Worm (Caenorhabditis elegans) whole organism, L1 larva: Measurements from ENCODE around the gene Y37E11B.5.

Source experiments
- Y116A8C.19 ChIP-seq: sonication (generic microtip); optimal IDR thresholded peaks from 2 replicates; lab custom pipeline; 2016; ENCODE audit warnings: missing compliant biosample characterization, missing genetic modification characterization, borderline replicate concordance
- ceh-63 ChIP-seq: fragments of 200-800 bp; sonication (Bioruptor generic); optimal IDR thresholded peaks from 2 replicates; lab custom pipeline; 2018; ENCODE audit warnings: mild to moderate bottlenecking, missing genetic modification characterization, missing compliant biosample characterization
- ceh-8 ChIP-seq: fragments of 200-800 bp; sonication (Bioruptor generic); optimal IDR thresholded peaks from 2 replicates; lab custom pipeline; 2018; ENCODE audit warnings: mild to moderate bottlenecking, missing genetic modification characterization, moderate library complexity, missing compliant biosample characterization
- ces-1 ChIP-seq: fragments of 150-350 bp; optimal IDR thresholded peaks from 2 replicates; lab custom pipeline; 2014; ENCODE audit warnings: missing biosample characterization, missing genetic modification reagents, missing genetic modification characterization
- dpl-1 ChIP-seq, 3 experiments: fragments of 150-350 bp in 2 of 3; sonication (generic microtip) in 1 of 3; optimal IDR thresholded peaks; 2 replicates each; lab custom pipeline; 2014 to 2017; ENCODE audit warnings: missing biosample characterization in 3 of 3, missing genetic modification characterization in 3 of 3, missing genetic modification reagents in 3 of 3
- efl-1 ChIP-seq, 4 experiments: fragments of 150-350 bp; optimal IDR thresholded peaks in 3 of 4; peaks in 1 of 4; 1 replicate in 1 of 4; 2 replicates in 3 of 4; lab custom pipeline; 2014; ENCODE audit warnings: missing biosample characterization in 2 of 4, missing genetic modification characterization in 2 of 4, missing genetic modification reagents in 2 of 4
- egl-27 ChIP-seq, 2 experiments: fragments of 150-350 bp in 1 of 2; sonication (generic microtip); optimal IDR thresholded peaks; 3 replicates each; lab custom pipeline; 2017 to 2018; ENCODE audit warnings: missing biosample characterization in 2 of 2, missing genetic modification characterization in 2 of 2, missing genetic modification reagents in 2 of 2
- elt-2 ChIP-seq: sonication (generic microtip); optimal IDR thresholded peaks from 2 replicates; lab custom pipeline; 2016; ENCODE audit warnings: missing genetic modification characterization, mild to moderate bottlenecking, inconsistent platforms, missing compliant biosample characterization, missing genetic modification reagents
- ets-5 ChIP-seq: fragments of 200-800 bp; sonication (Bioruptor generic); IDR thresholded peaks from 2 replicates; pipeline ENCODE4 v1.3.6; 2022; ENCODE audit warnings: missing genetic modification characterization, missing compliant biosample characterization
- fos-1 ChIP-seq: fragments of 150-350 bp; optimal IDR thresholded peaks from 2 replicates; lab custom pipeline; 2014; ENCODE audit warnings: missing biosample characterization, missing genetic modification characterization
- hlh-4 ChIP-seq: sonication (generic microtip); optimal IDR thresholded peaks from 2 replicates; lab custom pipeline; 2016; ENCODE audit warnings: mild to moderate bottlenecking, missing genetic modification characterization, missing compliant biosample characterization
- lin-15B ChIP-seq: fragments of 150-350 bp; sonication (generic microtip); optimal IDR thresholded peaks from 3 replicates; lab custom pipeline; 2014; ENCODE audit warnings: missing biosample characterization, missing genetic modification characterization
- lin-35 ChIP-seq, 2 experiments: fragments of 150-350 bp; optimal IDR thresholded peaks; 2 replicates each; lab custom pipeline; 2014; ENCODE audit warnings: missing biosample characterization in 2 of 2, missing genetic modification characterization in 2 of 2, missing genetic modification reagents in 2 of 2
- lir-3 ChIP-seq: sonication (generic microtip); optimal IDR thresholded peaks from 2 replicates; lab custom pipeline; 2016; ENCODE audit warnings: mild to moderate bottlenecking, missing genetic modification characterization, moderate library complexity, missing compliant biosample characterization; ENCODE audit not compliant: poor library complexity
- mdl-1 ChIP-seq, 2 experiments: fragments of 150-350 bp; optimal IDR thresholded peaks; 2 replicates each; lab custom pipeline; 2014 to 2017; ENCODE audit warnings: missing biosample characterization in 2 of 2, missing genetic modification characterization in 2 of 2, inconsistent platforms in 1 of 2
- nhr-12 ChIP-seq: sonication (generic microtip); optimal IDR thresholded peaks from 2 replicates; lab custom pipeline; 2017; ENCODE audit warnings: missing biosample characterization, missing genetic modification characterization
- nhr-20 ChIP-seq: sonication (generic microtip); optimal IDR thresholded peaks from 2 replicates; lab custom pipeline; 2016; ENCODE audit warnings: mild to moderate bottlenecking, missing genetic modification characterization, missing compliant biosample characterization
- nhr-71 ChIP-seq: sonication (generic microtip); optimal IDR thresholded peaks from 2 replicates; lab custom pipeline; 2016; ENCODE audit warnings: mild to moderate bottlenecking, missing genetic modification characterization, moderate library complexity, missing compliant biosample characterization
- nhr-76 ChIP-seq: sonication (generic microtip); optimal IDR thresholded peaks from 2 replicates; lab custom pipeline; 2017; ENCODE audit warnings: missing biosample characterization, missing genetic modification characterization
- nhr-85 ChIP-seq: sonication (generic microtip); peaks from one replicate; lab custom pipeline; 2016; ENCODE audit warnings: missing genetic modification characterization, inconsistent platforms, missing compliant biosample characterization
- pax-3 ChIP-seq: fragments of 200-800 bp; sonication (Bioruptor generic); optimal IDR thresholded peaks from 2 replicates; lab custom pipeline; 2018; ENCODE audit warnings: mild to moderate bottlenecking, missing genetic modification characterization, moderate library complexity, missing compliant biosample characterization
- tbx-2 ChIP-seq: sonication (generic microtip); optimal IDR thresholded peaks from 2 replicates; lab custom pipeline; 2016; ENCODE audit warnings: missing genetic modification characterization, missing compliant biosample characterization
- unc-130 ChIP-seq: fragments of 150-350 bp; optimal IDR thresholded peaks from 2 replicates; lab custom pipeline; 2017; ENCODE audit warnings: missing biosample characterization, missing genetic modification characterization, inconsistent platforms
- unc-86 ChIP-seq: sonication (generic microtip); optimal IDR thresholded peaks from 2 replicates; lab custom pipeline; 2016; ENCODE audit warnings: missing genetic modification characterization, missing compliant biosample characterization

The Y37E11B.5 gene

ce11 chrIV:3548315-3548714, 50.0 kb downstream of the Y37E11B.5 start (continued):
- TF ChIP-seq lin-35 (GFP tag; optimal IDR thresholded peaks at IDR 0.05; lab: Kevin White, UChicago) (peak in 1 of 2 experiments; percentile 48), unc-130 (tag; lab: Kevin White, UChicago) (no peak), elt-2 (tag; lab: Kevin White, UChicago) (peak; percentile 64), unc-86 (no peak), nhr-71 (peak; percentile 32), tbx-2 (tag; lab: Kevin White, UChicago) (no peak), lin-15B (tag; lab: Kevin White, UChicago) (no peak), dpl-1 (GFP tag; optimal IDR thresholded peaks at IDR 0.05; lab: Kevin White, UChicago) (peak in 1 of 3 experiments; percentile 12), nhr-12 (no peak), ets-5 (GFP tag; lab: Robert Waterston, UW) (no peak), efl-1 (optimal IDR thresholded peaks at IDR 0.05; lab: Kevin White, UChicago) (peak in 1 of 2 experiments; percentile 32), efl-1 (GFP tag; optimal IDR thresholded peaks at IDR 0.05 in 1 of 2; lab: Kevin White, UChicago) (peak in 1 of 2 experiments; percentile 86)

- TF ChIP-seq Y116A8C.19 (tag; lab: Kevin White, UChicago) (no peak), nhr-76 (tag; lab: Kevin White, UChicago) (no peak), nhr-85 (tag; lab: Kevin White, UChicago) (no peak), egl-27 (tag; optimal IDR thresholded peaks at IDR 0.05; lab: Kevin White, UChicago) (no peak), efl-1 (optimal IDR thresholded peaks at IDR 0.05; lab: Kevin White, UChicago) (no peak), efl-1 (GFP tag; optimal IDR thresholded peaks at IDR 0.05 in 1 of 2; lab: Kevin White, UChicago) (no peak), lir-3 (tag; lab: Kevin White, UChicago) (no peak), dpl-1 (GFP tag; optimal IDR thresholded peaks at IDR 0.05; lab: Kevin White, UChicago) (no peak), nhr-20 (tag; lab: Kevin White, UChicago) (no peak), fos-1 (tag; lab: Kevin White, UChicago) (no peak), hlh-4 (tag; lab: Kevin White, UChicago) (no peak)
Measured at ce11 chrIV:3547500-3547899, 50.9 kb downstream of the Y37E11B.5 start, which contains the start of gene nstp-6. TSS of gene nstp-6 (minus strand) at chrIV:3547600.

- TF ChIP-seq ceh-63 (GFP tag; lab: Kevin White, UChicago) (no peak), pax-3 (tag; lab: Kevin White, UChicago) (no peak), ces-1 (no peak), ceh-8 (GFP tag; lab: Kevin White, UChicago) (no peak), mdl-1 (tag; optimal IDR thresholded peaks at IDR 0.05; lab: Kevin White, UChicago) (no peak)
Measured at ce11 chrIV:3545060-3545459, 53.3 kb downstream of the Y37E11B.5 start.
